Fruit fly (Drosophila melanogaster): ENCODE measurements around the gene Gbeta76C.
"Not testable (repeated sequence)": the region's sequence is repeated elsewhere in the genome, so short reads cannot be mapped to it uniquely, and the experiment has no call there.

Gbeta76C gene

DNA sequence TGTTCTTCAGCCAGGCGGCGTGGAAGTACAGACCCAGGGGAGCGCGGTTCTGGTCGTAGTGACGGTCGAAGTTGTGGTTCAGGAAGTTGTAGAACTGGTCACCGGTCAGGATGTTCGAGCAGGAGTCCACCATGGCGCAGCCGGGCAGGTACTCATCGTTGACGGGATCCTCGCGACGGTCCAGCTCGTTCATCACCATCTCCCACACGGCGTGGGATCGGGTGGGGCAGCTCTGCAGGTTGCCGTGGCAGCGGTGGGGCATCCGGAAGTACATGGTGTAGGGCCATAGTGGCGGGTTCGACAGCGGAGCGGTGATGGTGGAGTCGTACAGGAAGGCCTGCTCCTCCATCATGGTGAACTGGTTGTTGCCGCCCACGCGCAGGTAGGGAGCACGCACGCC lies 14.2 kb downstream of the Gbeta76C start:
- TF ChIP-seq fd59A (GFP tag; optimal IDR thresholded peaks at IDR 0.05) (no peak), Smox (GFP tag; optimal IDR thresholded peaks at IDR 0.05) (no peak), Ets21C (GFP tag; optimal IDR thresholded peaks at IDR 0.05) (no peak), Sox15 (GFP tag; optimal IDR thresholded peaks at IDR 0.05) (no peak), Met (GFP tag; optimal IDR thresholded peaks at IDR 0.05) (no peak), fkh (GFP tag; optimal IDR thresholded peaks at IDR 0.05) (no peak)

DNA sequence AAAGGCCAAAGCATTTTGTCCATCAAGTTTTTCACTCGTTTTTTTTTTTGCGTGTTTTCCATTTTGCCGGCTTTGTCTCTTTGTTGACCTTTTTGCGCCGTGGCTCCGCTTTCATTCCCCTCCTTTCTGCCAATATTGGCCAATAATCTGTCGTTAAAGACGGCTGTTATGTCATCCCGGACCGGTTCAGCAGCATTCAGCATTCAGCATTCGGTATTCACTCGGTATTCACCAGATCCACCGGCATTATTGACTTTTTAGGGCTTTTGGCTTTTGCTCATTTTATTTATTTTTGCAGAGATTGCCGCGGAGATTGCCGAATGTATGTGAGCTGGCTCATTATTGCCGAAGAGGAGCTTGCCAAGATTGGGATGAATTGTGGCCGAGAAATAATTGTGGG lies 15.9 kb downstream of the Gbeta76C start:
- TF ChIP-seq CG32006 (GFP tag; optimal IDR thresholded peaks at IDR 0.05), result no peak
- no peak for TF ChIP-seq CG10631 (GFP tag; optimal IDR thresholded peaks at IDR 0.05)
- no peak for TF ChIP-seq CG11762 (GFP tag; optimal IDR thresholded peaks at IDR 0.05; ENCODE audit: insufficient read depth)
- TF ChIP-seq eg (GFP tag; IDR thresholded peaks at IDR 0.05), result no peak
- no peak for TF ChIP-seq Blimp-1 (GFP tag; optimal IDR thresholded peaks at IDR 0.05)
- peak; percentile 3 for TF ChIP-seq lz (GFP tag; optimal IDR thresholded peaks at IDR 0.05)
- no peak for TF ChIP-seq dsx (GFP tag; optimal IDR thresholded peaks at IDR 0.05; ENCODE audit: poor library complexity, severe bottlenecking)
- TF ChIP-seq CG8319 (GFP tag; optimal IDR thresholded peaks at IDR 0.05), result no peak
- TF ChIP-seq Eip78C (GFP tag), result peak; percentile 64
- TF ChIP-seq Ets21C (GFP tag; optimal IDR thresholded peaks at IDR 0.05), result no peak
- TF ChIP-seq Sox14 (GFP tag; optimal IDR thresholded peaks at IDR 0.05), result peak; percentile 24
- TF ChIP-seq Sox102F (GFP tag; optimal IDR thresholded peaks at IDR 0.05), result peak; percentile 33
- TF ChIP-seq CG6854 (GFP tag; optimal IDR thresholded peaks at IDR 0.05), result peak; percentile 26
- TF ChIP-seq vri (GFP tag; optimal IDR thresholded peaks at IDR 0.05), result peak; percentile 98
- TF ChIP-seq spab (GFP tag; optimal IDR thresholded peaks at IDR 0.05), result no peak
- TF ChIP-seq CG6808 (GFP tag; optimal IDR thresholded peaks at IDR 0.05), result peak; percentile 2
- peak; percentile 71 for TF ChIP-seq svp (GFP tag)
- TF ChIP-seq esn (GFP tag; optimal IDR thresholded peaks at IDR 0.05), result peak; percentile 11
- peak; percentile 12 for TF ChIP-seq Met (GFP tag; optimal IDR thresholded peaks at IDR 0.05)
- TF ChIP-seq Smox (GFP tag; optimal IDR thresholded peaks at IDR 0.05), result peak; percentile 2
- peak in 1 of 2 experiments; percentile 3 for TF ChIP-seq ss (GFP tag; optimal IDR thresholded peaks at IDR 0.05)
- TF ChIP-seq CG6163 (GFP tag; IDR thresholded peaks at IDR 0.05), result 0 out of 3 replicates have a peak, but pooled peaks have one; percentile 35

DNA sequence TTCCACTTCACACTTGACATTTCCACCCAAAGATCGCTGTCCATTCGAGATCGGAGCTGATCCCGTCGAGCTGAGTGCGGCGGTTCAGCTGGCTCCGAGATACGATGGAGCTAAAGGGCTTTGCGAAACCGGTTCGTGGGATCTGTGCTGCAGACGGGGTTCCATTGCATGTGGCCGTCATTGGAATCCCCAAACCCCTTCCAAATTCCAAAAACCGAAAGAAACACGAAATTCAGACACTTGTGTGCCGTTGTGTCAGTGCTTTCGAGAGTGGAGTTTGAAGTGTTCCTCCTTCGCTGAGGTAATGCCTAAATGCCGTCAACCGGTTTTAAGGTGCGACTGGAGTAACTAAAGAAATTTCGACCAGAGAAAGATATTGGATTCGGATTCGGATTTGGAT lies 17.4 kb downstream of the Gbeta76C start:
- TF ChIP-seq Eip78C (GFP tag) (peak; percentile 43), vri (GFP tag; optimal IDR thresholded peaks at IDR 0.05) (peak; percentile 62), pdm3 (GFP tag; optimal IDR thresholded peaks at IDR 0.05) (no peak), Ets21C (GFP tag; optimal IDR thresholded peaks at IDR 0.05) (no peak), CG6792 (GFP tag; optimal IDR thresholded peaks at IDR 0.05) (no peak), CG32006 (GFP tag; optimal IDR thresholded peaks at IDR 0.05) (no peak)

DNA sequence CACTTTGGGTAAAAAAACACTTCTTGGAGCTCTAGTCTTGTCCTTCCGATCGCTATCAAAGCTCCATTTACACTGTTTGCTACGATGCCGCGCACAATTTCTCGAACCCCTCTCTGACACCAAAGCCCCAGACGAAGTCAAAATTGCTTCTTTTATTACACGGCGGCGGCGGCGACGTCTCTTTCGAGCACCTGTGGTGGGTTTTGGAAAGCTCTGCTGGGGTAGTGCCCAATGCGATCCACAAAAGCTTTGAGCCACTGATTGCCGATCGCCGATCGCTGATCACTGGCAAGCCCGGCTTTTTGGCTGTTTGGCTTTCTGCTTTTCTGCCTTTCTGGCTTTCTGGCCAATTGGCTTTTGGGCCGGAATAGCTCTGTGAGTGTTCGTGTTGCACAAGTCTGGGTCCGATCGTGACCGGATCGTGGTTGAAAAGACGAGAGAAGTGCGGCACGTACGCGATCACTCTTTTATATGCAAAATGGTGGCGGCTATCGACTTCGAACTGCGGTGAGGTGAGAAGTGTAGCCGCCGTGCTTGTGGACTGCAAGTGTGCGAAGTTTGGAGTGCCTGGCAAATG lies 20.2 kb downstream of the Gbeta76C start, which contains the start of gene serp:
serp (minus strand) TSS at position 446 of the 577 bp plus-strand sequence.
- TF ChIP-seq CG15336 (GFP tag; IDR thresholded peaks at IDR 0.05), result peak; percentile 13; the same call in 1 of the 2 replicates
- TF ChIP-seq CG1621 (tag; optimal IDR thresholded peaks at IDR 0.05), result peak; percentile 69
- TF ChIP-seq Eip78C (GFP tag), result peak; percentile 43
- no peak for TF ChIP-seq dsx (GFP tag; optimal IDR thresholded peaks at IDR 0.05; ENCODE audit: poor library complexity, severe bottlenecking)

DNA sequence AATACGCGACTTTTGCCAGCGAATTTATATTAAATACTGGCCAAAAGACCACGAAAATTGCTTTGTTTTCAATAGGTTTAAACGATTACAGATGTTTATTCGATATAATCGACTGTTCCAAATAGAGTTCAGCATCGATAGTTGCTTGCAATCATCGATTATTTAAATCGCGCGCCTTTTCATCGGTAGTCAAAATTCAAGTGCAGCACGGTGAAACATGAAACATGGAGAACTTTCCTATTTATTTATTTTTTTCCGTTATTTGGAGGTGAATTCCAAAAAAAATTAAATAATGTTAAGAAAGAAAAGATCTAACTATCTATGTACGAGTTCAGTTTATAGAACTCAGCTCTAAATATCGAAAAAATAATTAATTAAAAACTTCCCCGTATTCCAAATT lies 30.8 kb downstream of the Gbeta76C start, which contains the start of gene Trpml:
Trpml (minus strand) TSS at position 101 of the 400 bp plus-strand sequence.
- TF ChIP-seq CG11902, net, dac (GFP tag; optimal IDR thresholded peaks at IDR 0.05): not testable (repeated sequence)
